Fruit fly (Drosophila melanogaster) whole organism, embryonic: ENCODE data around the gene CG6048.

Experiments
- Atf6 ChIP-seq: fragments of 200-800 bp; sonication (Bioruptor generic); IDR thresholded peaks from 2 replicates; pipeline ENCODE4 v1.3.6; 2022; ENCODE audit warnings: missing biosample characterization, missing genetic modification characterization
- Bgb ChIP-seq: fragments of 200-800 bp; sonication (Bioruptor generic); IDR thresholded peaks from 2 replicates; pipeline ENCODE4 v1.3.6; 2022; ENCODE audit warnings: missing biosample characterization, missing genetic modification characterization; ENCODE audit not compliant: partially characterized antibody
- CG10209 ChIP-seq: fragments of 200-800 bp; sonication (Bioruptor generic); optimal IDR thresholded peaks from 3 replicates; lab custom pipeline; 2017; ENCODE audit warnings: missing biosample characterization, mild to moderate bottlenecking, missing genetic modification characterization, missing genetic modification reagents
- CG10979 ChIP-seq: fragments of 200-800 bp; sonication (Bioruptor generic); optimal IDR thresholded peaks from 2 replicates; lab custom pipeline; 2018; ENCODE audit warnings: missing biosample characterization, mild to moderate bottlenecking, missing genetic modification characterization, moderate library complexity
- CG11085 ChIP-seq: fragments of 200-800 bp; sonication (Bioruptor generic); IDR thresholded peaks from 2 replicates; pipeline ENCODE4 v1.3.6; 2022; ENCODE audit warnings: missing biosample characterization, missing genetic modification characterization
- CG11504 ChIP-seq: fragments of 200-800 bp; sonication (Bioruptor generic); optimal IDR thresholded peaks from 3 replicates; lab custom pipeline; 2019; ENCODE audit warnings: missing biosample characterization, mild to moderate bottlenecking, missing genetic modification characterization, moderate library complexity
- CG11560 ChIP-seq: fragments of 200-800 bp; sonication (Bioruptor generic); IDR thresholded peaks from 3 replicates; pipeline ENCODE4 v1.3.6; 2022; ENCODE audit warnings: missing biosample characterization, missing genetic modification characterization
- CG12391 ChIP-seq: fragments of 200-800 bp; sonication (Bioruptor generic); optimal IDR thresholded peaks from 3 replicates; lab custom pipeline; 2018; ENCODE audit warnings: missing biosample characterization, mild to moderate bottlenecking, missing genetic modification characterization, moderate library complexity
- CG13424 ChIP-seq: fragments of 200-800 bp; sonication (Bioruptor generic); optimal IDR thresholded peaks from 2 replicates; lab custom pipeline; 2019; ENCODE audit warnings: missing biosample characterization, mild to moderate bottlenecking, missing genetic modification characterization, moderate library complexity
- CG14710 ChIP-seq: fragments of 200-800 bp; sonication (Bioruptor generic); optimal IDR thresholded peaks from 3 replicates; lab custom pipeline; 2019; ENCODE audit warnings: missing biosample characterization, mild to moderate bottlenecking, missing genetic modification characterization, moderate library complexity
- CG1647 ChIP-seq: fragments of 200-800 bp; sonication (Bioruptor generic); optimal IDR thresholded peaks from 3 replicates; lab custom pipeline; 2016; ENCODE audit warnings: missing biosample characterization, missing genetic modification characterization
- CG17385 ChIP-seq: fragments of 200-800 bp; sonication (Bioruptor generic); optimal IDR thresholded peaks from 3 replicates; lab custom pipeline; 2018; ENCODE audit warnings: missing biosample characterization, mild to moderate bottlenecking, missing genetic modification characterization
- CG17829 ChIP-seq: fragments of 200-800 bp; optimal IDR thresholded peaks from 2 replicates; lab custom pipeline; 2019; ENCODE audit warnings: missing biosample characterization, mild to moderate bottlenecking, missing genetic modification characterization, moderate library complexity
- CG34376 ChIP-seq: fragments of 200-800 bp; sonication (Bioruptor generic); optimal IDR thresholded peaks from 2 replicates; lab custom pipeline; 2018; ENCODE audit warnings: missing biosample characterization, mild to moderate bottlenecking, missing genetic modification characterization
- CG3838 ChIP-seq: fragments of 200-800 bp; sonication (Bioruptor generic); optimal IDR thresholded peaks from 3 replicates; lab custom pipeline; 2016; ENCODE audit warnings: missing biosample characterization, missing genetic modification characterization
- CG4707 ChIP-seq: fragments of 200-800 bp; sonication (Bioruptor generic); optimal IDR thresholded peaks from 2 replicates; lab custom pipeline; 2018; ENCODE audit warnings: missing biosample characterization, mild to moderate bottlenecking, missing genetic modification characterization, moderate library complexity
- CG8290 ChIP-seq, 3 experiments: fragments of 200-800 bp; sonication (Bioruptor generic); optimal IDR thresholded peaks; 2 replicates each; lab custom pipeline; 2016 to 2019; ENCODE audit warnings: missing biosample characterization in 3 of 3, missing genetic modification characterization in 3 of 3, mild to moderate bottlenecking in 2 of 3, moderate library complexity in 1 of 3
- CG8359 ChIP-seq: fragments of 200-800 bp; sonication (Bioruptor generic); optimal IDR thresholded peaks from 2 replicates; lab custom pipeline; 2017; ENCODE audit warnings: missing biosample characterization, mild to moderate bottlenecking, missing genetic modification characterization, borderline replicate concordance
- CG9797 ChIP-seq: fragments of 200-800 bp; sonication (Bioruptor generic); optimal IDR thresholded peaks from 3 replicates; lab custom pipeline; 2018; ENCODE audit warnings: missing biosample characterization, mild to moderate bottlenecking, missing genetic modification characterization
- CrebB ChIP-seq: fragments of 200-800 bp; sonication (Bioruptor generic); optimal IDR thresholded peaks from 3 replicates; lab custom pipeline; 2018; ENCODE audit warnings: missing biosample characterization, mild to moderate bottlenecking, missing genetic modification characterization
- Dref ChIP-seq: fragments of 200-800 bp; sonication (Bioruptor generic); IDR thresholded peaks from 2 replicates; pipeline ENCODE4 v1.3.6; 2022; ENCODE audit warnings: missing biosample characterization, missing genetic modification characterization
- HLH54F ChIP-seq: fragments of 200-800 bp; sonication (Bioruptor generic); optimal IDR thresholded peaks from 3 replicates; lab custom pipeline; 2016; ENCODE audit warnings: missing biosample characterization, missing genetic modification characterization
- HLHmδ ChIP-seq: fragments of 200-800 bp; sonication (Bioruptor generic); optimal IDR thresholded peaks from 2 replicates; lab custom pipeline; 2018; ENCODE audit warnings: missing biosample characterization, mild to moderate bottlenecking, missing genetic modification characterization, moderate library complexity
- Hmr ChIP-seq: fragments of 200-800 bp; sonication (Bioruptor generic); optimal IDR thresholded peaks from 3 replicates; lab custom pipeline; 2017; ENCODE audit warnings: mild to moderate bottlenecking, missing biosample characterization, missing genetic modification reagents, missing genetic modification characterization
- Hr78 ChIP-seq, 2 experiments: fragments of 200-800 bp in 1 of 2; fragments of >200 bp in 1 of 2; sonication (Bioruptor generic) in 1 of 2; optimal IDR thresholded peaks; 2 replicates each; lab custom pipeline; 2017 to 2019; ENCODE audit warnings: missing biosample characterization in 2 of 2, missing genetic modification characterization in 2 of 2, mild to moderate bottlenecking in 1 of 2, moderate library complexity in 1 of 2
- NC2α ChIP-seq: fragments of 200-800 bp; sonication (Bioruptor generic); optimal IDR thresholded peaks from 2 replicates; lab custom pipeline; 2016; ENCODE audit warnings: missing biosample characterization, missing genetic modification characterization
- Nf-YB ChIP-seq: fragments of 200-800 bp; sonication (Bioruptor generic); optimal IDR thresholded peaks from 3 replicates; lab custom pipeline; 2019; ENCODE audit warnings: missing biosample characterization, mild to moderate bottlenecking, missing genetic modification characterization, moderate library complexity
- NfI ChIP-seq: fragments of 200-800 bp; sonication (Bioruptor generic); optimal IDR thresholded peaks from 3 replicates; lab custom pipeline; 2018; ENCODE audit warnings: missing biosample characterization, mild to moderate bottlenecking, missing genetic modification characterization, moderate library complexity
- TFAM ChIP-seq: fragments of 200-800 bp; sonication (Bioruptor generic); optimal IDR thresholded peaks from 2 replicates; lab custom pipeline; 2017; ENCODE audit warnings: missing biosample characterization, missing genetic modification characterization, inconsistent platforms
- az2 ChIP-seq: fragments of 200-800 bp; sonication (Bioruptor generic); optimal IDR thresholded peaks from 3 replicates; lab custom pipeline; 2016; ENCODE audit warnings: missing biosample characterization, missing genetic modification characterization
- bcd ChIP-seq: fragments of 200-800 bp; sonication (Bioruptor generic); optimal IDR thresholded peaks from 2 replicates; lab custom pipeline; 2017; ENCODE audit warnings: missing biosample characterization, mild to moderate bottlenecking, missing genetic modification characterization
- bigmax ChIP-seq: fragments of 200-800 bp; sonication (Bioruptor generic); optimal IDR thresholded peaks from 2 replicates; lab custom pipeline; 2018; ENCODE audit warnings: missing biosample characterization, mild to moderate bottlenecking, missing genetic modification characterization
- bsh ChIP-seq, 2 experiments: fragments of 200-800 bp; sonication (Bioruptor generic); optimal IDR thresholded peaks; 2 replicates each; lab custom pipeline; 2017 to 2018; ENCODE audit warnings: mild to moderate bottlenecking in 2 of 2, missing biosample characterization in 2 of 2, missing genetic modification characterization in 2 of 2, moderate library complexity in 1 of 2
- esg ChIP-seq: fragments of 200-800 bp; sonication (Bioruptor generic); conservative IDR thresholded peaks from 2 replicates; pipeline ENCODE4 v1.3.6; 2022; ENCODE audit warnings: missing biosample characterization, missing genetic modification characterization
- gcm2 ChIP-seq: fragments of 200-800 bp; sonication (Bioruptor generic); optimal IDR thresholded peaks from 2 replicates; lab custom pipeline; 2016; ENCODE audit warnings: missing biosample characterization, missing genetic modification characterization
- hkb ChIP-seq, 2 experiments: fragments of 200-800 bp in 1 of 2; fragments of >200 bp in 1 of 2; sonication (Bioruptor generic) in 1 of 2; IDR thresholded peaks in 1 of 2; optimal IDR thresholded peaks in 1 of 2; 2 replicates each; pipeline versions ENCODE4 v1.3.6 to Lab custom; 2017 to 2022; ENCODE audit warnings: missing biosample characterization in 1 of 2, missing genetic modification characterization in 1 of 2
- mam ChIP-seq: fragments of 200-800 bp; sonication (Bioruptor generic); optimal IDR thresholded peaks from 3 replicates; lab custom pipeline; 2016; ENCODE audit warnings: missing biosample characterization, missing genetic modification characterization
- nerfin-2 ChIP-seq: fragments of 200-800 bp; sonication (Bioruptor generic); IDR thresholded peaks from 2 replicates; pipeline ENCODE4 v1.3.6; 2022; ENCODE audit warnings: missing biosample characterization, missing genetic modification characterization; ENCODE audit not compliant: partially characterized antibody
- nmo ChIP-seq: fragments of 200-800 bp; sonication (Bioruptor generic); optimal IDR thresholded peaks from 2 replicates; lab custom pipeline; 2018; ENCODE audit warnings: missing biosample characterization, mild to moderate bottlenecking, missing genetic modification characterization, moderate library complexity
- row ChIP-seq: fragments of 200-800 bp; sonication (Bioruptor generic); IDR thresholded peaks from 3 replicates; pipeline ENCODE4 v1.3.6; 2022; ENCODE audit warnings: missing biosample characterization, missing genetic modification characterization
- salm ChIP-seq: fragments of 200-800 bp; sonication (Bioruptor generic); optimal IDR thresholded peaks from 2 replicates; lab custom pipeline; 2018; ENCODE audit warnings: missing biosample characterization, mild to moderate bottlenecking, missing genetic modification characterization
- sc ChIP-seq, 3 experiments: fragments of >200 bp in 2 of 3; fragments of 200-800 bp in 1 of 3; sonication (Bioruptor generic) in 1 of 3; optimal IDR thresholded peaks; 2 replicates in 2 of 3; 3 replicates in 1 of 3; lab custom pipeline; 2017; ENCODE audit warnings: mild to moderate bottlenecking in 1 of 3, missing biosample characterization in 1 of 3, missing genetic modification characterization in 1 of 3, missing genetic modification reagents in 1 of 3
- seq ChIP-seq: fragments of 200-800 bp; sonication (Bioruptor generic); IDR thresholded peaks from 2 replicates; pipeline ENCODE4 v1.3.6; 2022; ENCODE audit warnings: missing biosample characterization, missing genetic modification characterization
- so ChIP-seq: fragments of 200-800 bp; sonication (Bioruptor generic); IDR thresholded peaks from 3 replicates; pipeline ENCODE4 v1.3.6; 2022; ENCODE audit warnings: missing biosample characterization, missing genetic modification characterization
- sqz ChIP-seq: fragments of 200-800 bp; sonication (Bioruptor generic); optimal IDR thresholded peaks from 3 replicates; lab custom pipeline; 2018; ENCODE audit warnings: missing biosample characterization, mild to moderate bottlenecking, missing genetic modification characterization
- sug ChIP-seq: fragments of 200-800 bp; optimal IDR thresholded peaks from 2 replicates; lab custom pipeline; 2019; ENCODE audit warnings: missing biosample characterization, mild to moderate bottlenecking, missing genetic modification characterization, moderate library complexity
- tin ChIP-seq: fragments of 200-800 bp; sonication (Bioruptor generic); optimal IDR thresholded peaks from 3 replicates; lab custom pipeline; 2016; ENCODE audit warnings: missing biosample characterization, missing genetic modification characterization
- wdn ChIP-seq: fragments of 200-800 bp; sonication (Bioruptor generic); IDR thresholded peaks from 2 replicates; pipeline ENCODE4 v1.3.6; 2022; ENCODE audit warnings: missing biosample characterization, missing genetic modification characterization

Gene CG6048

DNA sequence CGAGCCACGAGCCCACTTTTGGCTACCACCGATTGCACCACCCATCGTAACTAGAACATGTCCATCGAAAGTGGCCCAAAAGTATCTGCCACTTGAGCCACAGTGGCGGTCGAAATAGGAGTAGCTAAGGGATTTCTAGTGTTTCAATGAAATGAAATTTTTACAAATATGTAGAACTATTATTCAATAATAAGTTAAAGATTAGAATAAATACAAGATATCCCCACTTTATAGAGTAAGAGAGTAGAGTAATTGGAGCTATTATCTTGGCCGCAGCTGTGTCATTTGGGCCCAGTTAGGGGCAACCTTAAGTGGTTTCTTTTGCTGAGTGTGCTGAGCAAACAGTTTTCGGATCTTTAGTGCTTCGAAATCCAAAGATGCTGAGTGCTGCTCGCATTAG lies 37.0 kb downstream of the CG6048 start (continued):
- TF ChIP-seq salm (peak; percentile 12), CG34376 (no peak), sqz (GFP tag; lab: Kevin White, UChicago) (no peak), bigmax (GFP tag; lab: Kevin White, UChicago) (no peak), TFAM (no peak), row (GFP tag; lab: Robert Waterston, UW) (peak; percentile 59), CG14710 (tag; lab: Kevin White, UChicago) (peak; percentile 13), Atf6 (GFP tag; lab: Robert Waterston, UW) (peak; percentile 20; the same call in 1 of the 2 replicates), hkb (optimal IDR thresholded peaks at IDR 0.05; lab: Kevin White, UChicago) (no peak), hkb (GFP tag; IDR thresholded peaks at IDR 0.05; lab: Robert Waterston, UW) (peak; percentile 66), CG1647 (no peak), esg (GFP tag; lab: Robert Waterston, UW) (0 out of 2 replicates have a peak, but pooled peaks have one; percentile 14), sc (optimal IDR thresholded peaks at IDR 0.05; lab: Kevin White, UChicago) (no peak), sc (GFP tag; optimal IDR thresholded peaks at IDR 0.05; lab: Kevin White, UChicago) (no peak), CG3838 (GFP tag; lab: Kevin White, UChicago) (no peak)

DNA sequence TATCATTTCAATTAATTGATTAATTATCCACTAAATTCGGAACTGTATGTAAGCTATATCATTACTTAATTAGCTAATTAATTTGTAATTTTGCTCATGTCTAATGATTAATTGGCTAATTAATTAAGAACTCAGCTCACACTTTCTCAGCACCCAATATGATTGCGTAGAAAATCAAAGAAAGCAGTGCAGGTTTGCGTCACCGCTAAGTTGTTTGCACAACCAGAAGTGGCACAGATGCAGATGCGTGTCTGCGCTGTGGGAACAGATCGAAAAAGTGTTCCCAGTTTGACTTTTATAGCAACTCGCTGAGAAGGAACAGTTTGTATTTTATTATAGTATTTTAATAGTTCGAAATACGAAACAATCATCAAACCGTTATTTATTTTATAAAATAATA lies 39.8 kb downstream of the CG6048 start:
- TF ChIP-seq CG10979 (tag; lab: Kevin White, UChicago) (peak; percentile 15), Nf-YB (GFP tag; lab: Kevin White, UChicago) (no peak), NfI (GFP tag; lab: Kevin White, UChicago) (peak; percentile 26), CG11504 (peak; percentile 29), CG4707 (GFP tag; lab: Kevin White, UChicago) (peak; percentile 14), CG9797 (GFP tag; lab: Kevin White, UChicago) (no peak), CG17829 (tag; lab: Kevin White, UChicago) (peak; percentile 19), mam (GFP tag; lab: Kevin White, UChicago) (no peak), wdn (no peak), CrebB (tag; lab: Kevin White, UChicago) (no peak), CG8359 (no peak), CG12391 (tag; lab: Kevin White, UChicago) (peak; percentile 7), CG13424 (tag; lab: Kevin White, UChicago) (peak; percentile 11), bcd (GFP tag; lab: Kevin White, UChicago) (no peak), CG11560 (tag; lab: Robert Waterston, UW) (no peak), NC2α (no peak), bsh (GFP tag; optimal IDR thresholded peaks at IDR 0.05; lab: Kevin White, UChicago) (peak in 1 of 2 experiments; percentile 7), Hmr (GFP tag; lab: Kevin White, UChicago) (no peak), so (no peak), CG8290 (GFP tag; optimal IDR thresholded peaks at IDR 0.05; lab: Kevin White, UChicago) (peak; percentile 37), CG8290 (tag; optimal IDR thresholded peaks at IDR 0.05; lab: Kevin White, UChicago) (peak in 1 of 2 experiments; percentile 67), nmo (GFP tag; lab: Kevin White, UChicago) (peak; percentile 7), CG17385 (GFP tag; lab: Kevin White, UChicago) (no peak), gcm2 (GFP tag; lab: Kevin White, UChicago) (no peak), az2 (GFP tag; lab: Kevin White, UChicago) (no peak), Dref (GFP tag; lab: Robert Waterston, UW) (no peak), nerfin-2 (GFP tag; lab: Robert Waterston, UW) (no peak), CG10209 (GFP tag; lab: Kevin White, UChicago) (no peak), HLHmδ (GFP tag; lab: Kevin White, UChicago) (peak; percentile 5), Hr78 (GFP tag; optimal IDR thresholded peaks at IDR 0.05; lab: Kevin White, UChicago) (no peak), seq (GFP tag; lab: Robert Waterston, UW) (no peak), CG11085 (GFP tag; lab: Robert Waterston, UW) (no peak), HLH54F (GFP tag; lab: Kevin White, UChicago) (no peak), tin (GFP tag; lab: Kevin White, UChicago) (no peak), Bgb (GFP tag; lab: Robert Waterston, UW) (peak; percentile 25; the same call in 1 of the 2 replicates), sug (tag; lab: Kevin White, UChicago) (no peak)
